Fruit fly (Drosophila melanogaster) whole organism, adult: ENCODE results near the gene vri.

Experiments used
- CG12768 ChIP-seq: fragments of 200-800 bp; sonication (Bioruptor generic); optimal IDR thresholded peaks from 2 replicates; lab custom pipeline; 2017; ENCODE audit warnings: missing biosample characterization, missing genetic modification characterization, mild to moderate bottlenecking, moderate library complexity, missing genetic modification reagents
- CG14711 ChIP-seq: fragments of 200-800 bp; sonication (Bioruptor generic); optimal IDR thresholded peaks from 2 replicates; lab custom pipeline; 2018; ENCODE audit warnings: missing biosample characterization, mild to moderate bottlenecking, missing genetic modification characterization, moderate library complexity
- CG1620 ChIP-seq: fragments of 200-800 bp; sonication (Bioruptor generic); optimal IDR thresholded peaks from 2 replicates; lab custom pipeline; 2016; ENCODE audit warnings: missing biosample characterization, missing genetic modification characterization
- CG5204 ChIP-seq: fragments of 200-800 bp; sonication (Bioruptor generic); optimal IDR thresholded peaks from 2 replicates; lab custom pipeline; 2016; ENCODE audit warnings: missing biosample characterization, missing genetic modification characterization
- CG7101 ChIP-seq: fragments of 200-800 bp; sonication (Bioruptor generic); optimal IDR thresholded peaks from 2 replicates; lab custom pipeline; 2018; ENCODE audit warnings: missing biosample characterization, mild to moderate bottlenecking, missing genetic modification characterization, moderate library complexity
- Crg-1 ChIP-seq: fragments of 200-800 bp; sonication (Bioruptor generic); optimal IDR thresholded peaks from 2 replicates; lab custom pipeline; 2016; ENCODE audit warnings: missing biosample characterization, missing genetic modification characterization
- bab1 ChIP-seq: fragments of 200-800 bp; sonication (Bioruptor generic); optimal IDR thresholded peaks from 3 replicates; lab custom pipeline; 2019; ENCODE audit warnings: missing biosample characterization, mild to moderate bottlenecking, missing genetic modification characterization, moderate library complexity
- cnc ChIP-seq, 2 experiments: fragments of >200 bp; optimal IDR thresholded peaks; 2 replicates each; lab custom pipeline; 2017
- kay ChIP-seq: fragments of 200-800 bp; sonication (Bioruptor generic); peaks from one replicate; lab custom pipeline; 2016; ENCODE audit warnings: missing biosample characterization, missing genetic modification characterization, borderline replicate concordance
- ovo ChIP-seq: fragments of 200-800 bp; sonication (Bioruptor generic); optimal IDR thresholded peaks from 2 replicates; lab custom pipeline; 2016; ENCODE audit warnings: missing biosample characterization, missing genetic modification characterization
- tj ChIP-seq: fragments of 200-800 bp; sonication (Bioruptor generic); optimal IDR thresholded peaks from 3 replicates; lab custom pipeline; 2017; ENCODE audit warnings: missing biosample characterization, mild to moderate bottlenecking, missing genetic modification characterization, moderate library complexity

dm6 chr2L:5251725-5252124 is 37.0 kb upstream of the vri start:
- TF ChIP-seq tj = no peak
- no peak for TF ChIP-seq ovo (GFP tag; lab: Kevin White, UChicago)
- TF ChIP-seq Crg-1 (GFP tag; lab: Kevin White, UChicago) = no peak
- no peak for TF ChIP-seq CG5204 (GFP tag; lab: Kevin White, UChicago)
- no peak for TF ChIP-seq cnc (optimal IDR thresholded peaks at IDR 0.05; lab: Kevin White, UChicago)
- TF ChIP-seq bab1 (GFP tag; lab: Kevin White, UChicago) = no peak
- TF ChIP-seq CG14711 (tag; lab: Kevin White, UChicago) = no peak
- TF ChIP-seq CG7101 (tag; lab: Kevin White, UChicago) = no peak
- TF ChIP-seq CG12768 (GFP tag; lab: Kevin White, UChicago) = no peak
- TF ChIP-seq CG1620 (GFP tag; lab: Kevin White, UChicago) = no peak
- TF ChIP-seq kay = no peak
